Worm (Caenorhabditis elegans) whole organism, L4 larva: ENCODE data around the gene Y37A1A.4.

Source experiments
- F10B5.3 ChIP-seq: sonication (generic microtip); optimal IDR thresholded peaks from 2 replicates; lab custom pipeline; 2016; ENCODE audit warnings: mild to moderate bottlenecking, missing genetic modification characterization, missing compliant biosample characterization
- F26F4.8 ChIP-seq: fragments of 200-800 bp; sonication (Bioruptor generic); conservative IDR thresholded peaks from 2 replicates; pipeline ENCODE4 v1.3.6; 2022; ENCODE audit warnings: missing genetic modification characterization, missing compliant biosample characterization
- F49E8.2 ChIP-seq: sonication (generic microtip); optimal IDR thresholded peaks from 2 replicates; lab custom pipeline; 2016; ENCODE audit warnings: missing compliant biosample characterization, mild to moderate bottlenecking, missing genetic modification characterization, borderline replicate concordance
- aha-1 ChIP-seq: fragments of 150-350 bp; peaks from one replicate; lab custom pipeline; 2014; ENCODE audit warnings: missing biosample characterization, missing genetic modification characterization
- aly-2 ChIP-seq: sonication (generic microtip); optimal IDR thresholded peaks from 2 replicates; lab custom pipeline; 2018; ENCODE audit warnings: missing biosample characterization, missing genetic modification characterization
- ama-1 ChIP-seq: fragments of 150-350 bp; optimal IDR thresholded peaks from 2 replicates; lab custom pipeline; 2014; ENCODE audit warnings: inconsistent platforms, mixed read lengths
- ceh-20 ChIP-seq: fragments of 200-800 bp; sonication (Bioruptor generic); IDR thresholded peaks from 2 replicates; pipeline ENCODE4 v1.3.6; 2022; ENCODE audit warnings: missing genetic modification reagents, missing genetic modification characterization, missing compliant biosample characterization
- ceh-32 ChIP-seq: sonication (generic microtip); optimal IDR thresholded peaks from 2 replicates; lab custom pipeline; 2016; ENCODE audit warnings: mild to moderate bottlenecking, missing genetic modification characterization, missing compliant biosample characterization; ENCODE audit not compliant: poor library complexity
- ceh-82 ChIP-seq: sonication (generic microtip); optimal IDR thresholded peaks from 2 replicates; lab custom pipeline; 2017; ENCODE audit warnings: missing biosample characterization, missing genetic modification characterization
- cey-2 ChIP-seq: sonication (generic microtip); optimal IDR thresholded peaks from 3 replicates; lab custom pipeline; 2017; ENCODE audit warnings: missing genetic modification characterization, mild to moderate bottlenecking, missing compliant biosample characterization, antibody characterized with exemption, borderline replicate concordance; ENCODE audit not compliant: insufficient read depth
- daf-12 ChIP-seq: fragments of 150-350 bp; optimal IDR thresholded peaks from 2 replicates; lab custom pipeline; 2014; ENCODE audit warnings: missing biosample characterization, missing genetic modification reagents, missing genetic modification characterization
- daf-16 ChIP-seq, 3 experiments: sonication (generic microtip); optimal IDR thresholded peaks; 2 replicates each; lab custom pipeline; 2016 to 2017; ENCODE audit warnings: missing genetic modification characterization in 3 of 3, missing genetic modification reagents in 3 of 3, mild to moderate bottlenecking in 2 of 3, missing compliant biosample characterization in 2 of 3, missing biosample characterization in 1 of 3, moderate library complexity in 1 of 3
- duxl-1 ChIP-seq: sonication (generic microtip); optimal IDR thresholded peaks from 2 replicates; lab custom pipeline; 2016; ENCODE audit warnings: mild to moderate bottlenecking, missing genetic modification characterization, moderate library complexity, missing compliant biosample characterization; ENCODE audit not compliant: poor library complexity
- dve-1 ChIP-seq: sonication (generic microtip); optimal IDR thresholded peaks from 2 replicates; lab custom pipeline; 2017; ENCODE audit warnings: antibody characterized with exemption, mild to moderate bottlenecking, missing genetic modification characterization, missing compliant biosample characterization; ENCODE audit not compliant: insufficient read depth
- egl-27 ChIP-seq: sonication (generic microtip); optimal IDR thresholded peaks from 3 replicates; lab custom pipeline; 2017; ENCODE audit warnings: missing biosample characterization, missing genetic modification reagents, missing genetic modification characterization
- egl-43 ChIP-seq: fragments of 200-800 bp; sonication (Bioruptor generic); IDR thresholded peaks from 2 replicates; pipeline ENCODE4 v1.3.6; 2022; ENCODE audit warnings: missing genetic modification reagents, missing genetic modification characterization, missing compliant biosample characterization
- gei-8 ChIP-seq: fragments of 200-800 bp; sonication (Bioruptor generic); optimal IDR thresholded peaks from 2 replicates; lab custom pipeline; 2018; ENCODE audit warnings: mild to moderate bottlenecking, missing genetic modification characterization, missing compliant biosample characterization
- hlh-11 ChIP-seq: fragments of 200-800 bp; sonication (Bioruptor generic); optimal IDR thresholded peaks from 2 replicates; lab custom pipeline; 2018; ENCODE audit warnings: mild to moderate bottlenecking, missing genetic modification characterization, missing compliant biosample characterization
- hmg-1.1 ChIP-seq: fragments of 200-800 bp; sonication (Bioruptor generic); IDR thresholded peaks from 2 replicates; pipeline ENCODE4 v1.3.6; 2022; ENCODE audit warnings: missing genetic modification reagents, missing genetic modification characterization, missing compliant biosample characterization
- jun-1 ChIP-seq: fragments of 150-350 bp; optimal IDR thresholded peaks from 2 replicates; lab custom pipeline; 2014; ENCODE audit warnings: missing biosample characterization, missing genetic modification reagents, missing genetic modification characterization
- lim-7 ChIP-seq: fragments of 200-800 bp; sonication (Bioruptor generic); IDR thresholded peaks from 2 replicates; pipeline ENCODE4 v1.3.6; 2022; ENCODE audit warnings: missing genetic modification characterization, missing compliant biosample characterization
- lin-1 ChIP-seq: fragments of 200-800 bp; sonication (Bioruptor generic); IDR thresholded peaks from 2 replicates; pipeline ENCODE4 v1.3.6; 2022; ENCODE audit warnings: missing genetic modification reagents, missing genetic modification characterization, missing compliant biosample characterization
- lin-15B ChIP-seq: fragments of 150-350 bp; sonication (generic microtip); optimal IDR thresholded peaks from 3 replicates; lab custom pipeline; 2014; ENCODE audit warnings: missing biosample characterization, missing genetic modification characterization
- mdl-1 ChIP-seq, 2 experiments: fragments of 150-350 bp in 1 of 2; sonication (generic microtip) in 1 of 2; optimal IDR thresholded peaks; 2 replicates each; lab custom pipeline; 2014 to 2017; ENCODE audit warnings: missing biosample characterization in 2 of 2, missing genetic modification characterization in 2 of 2
- mdt-29 ChIP-seq: fragments of 200-800 bp; sonication (Bioruptor generic); IDR thresholded peaks from 2 replicates; pipeline ENCODE4 v1.3.6; 2022; ENCODE audit warnings: missing genetic modification reagents, missing genetic modification characterization, missing compliant biosample characterization
- mes-2 ChIP-seq: sonication (generic microtip); optimal IDR thresholded peaks from 2 replicates; lab custom pipeline; 2016; ENCODE audit warnings: missing genotype, mild to moderate bottlenecking, missing genetic modification characterization, missing compliant biosample characterization; ENCODE audit not compliant: poor library complexity, severe bottlenecking
- nhr-102 ChIP-seq: sonication (generic microtip); optimal IDR thresholded peaks from 2 replicates; lab custom pipeline; 2016; ENCODE audit warnings: mild to moderate bottlenecking, missing genetic modification characterization, moderate library complexity, missing compliant biosample characterization
- nhr-237 ChIP-seq: sonication (generic microtip); optimal IDR thresholded peaks from 2 replicates; lab custom pipeline; 2017; ENCODE audit warnings: missing biosample characterization, missing genetic modification characterization
- nhr-28 ChIP-seq: fragments of 150-350 bp; optimal IDR thresholded peaks from 2 replicates; lab custom pipeline; 2014; ENCODE audit warnings: missing biosample characterization, missing genetic modification characterization
- nhr-42 ChIP-seq: fragments of 200-800 bp; sonication (Bioruptor generic); IDR thresholded peaks from 2 replicates; pipeline ENCODE4 v1.3.6; 2022; ENCODE audit warnings: missing genetic modification characterization, missing compliant biosample characterization
- nhr-6 ChIP-seq: fragments of 150-350 bp; optimal IDR thresholded peaks from 2 replicates; lab custom pipeline; 2014; ENCODE audit warnings: missing biosample characterization, missing genetic modification characterization
- pha-4 ChIP-seq, 2 experiments: fragments of 150-350 bp in 1 of 2; fragments of 200-800 bp in 1 of 2; sonication (Bioruptor generic) in 1 of 2; IDR thresholded peaks in 1 of 2; optimal IDR thresholded peaks in 1 of 2; 2 replicates each; pipeline versions ENCODE4 v1.3.6 to Lab custom; 2014 to 2022; ENCODE audit warnings: missing genetic modification characterization in 2 of 2, missing genetic modification reagents in 2 of 2, missing biosample characterization in 1 of 2, missing compliant biosample characterization in 1 of 2
- php-3 ChIP-seq: fragments of 200-800 bp; sonication (Bioruptor generic); IDR thresholded peaks from 2 replicates; pipeline ENCODE4 v1.3.6; 2022; ENCODE audit warnings: missing genetic modification reagents, missing genetic modification characterization, missing compliant biosample characterization
- rbr-2 ChIP-seq: sonication (generic microtip); optimal IDR thresholded peaks from 2 replicates; lab custom pipeline; 2016; ENCODE audit warnings: missing genotype, missing genetic modification characterization, missing compliant biosample characterization
- sdz-12 ChIP-seq: fragments of 200-800 bp; sonication (Bioruptor generic); optimal IDR thresholded peaks from 2 replicates; lab custom pipeline; 2018; ENCODE audit warnings: mild to moderate bottlenecking, missing genetic modification characterization, missing compliant biosample characterization
- set-16 ChIP-seq: fragments of 200-800 bp; sonication (Bioruptor generic); IDR thresholded peaks from 2 replicates; pipeline ENCODE4 v1.3.6; 2022; ENCODE audit warnings: missing genetic modification reagents, missing genetic modification characterization, missing compliant biosample characterization
- skn-1 ChIP-seq: fragments of 150-350 bp; optimal IDR thresholded peaks from 2 replicates; lab custom pipeline; 2014; ENCODE audit warnings: missing biosample characterization, missing genetic modification characterization
- snpc-1.2 ChIP-seq: fragments of 200-800 bp; sonication (Bioruptor generic); IDR thresholded peaks from 2 replicates; pipeline ENCODE4 v1.3.6; 2022; ENCODE audit warnings: missing genetic modification reagents, missing genetic modification characterization, missing compliant biosample characterization
- snpc-4 ChIP-seq: fragments of 150-350 bp; optimal IDR thresholded peaks from 2 replicates; lab custom pipeline; 2014; ENCODE audit warnings: missing biosample characterization, missing genetic modification characterization
- spr-1 ChIP-seq: sonication (generic microtip); optimal IDR thresholded peaks from 2 replicates; lab custom pipeline; 2016; ENCODE audit warnings: mild to moderate bottlenecking, missing genetic modification characterization, missing compliant biosample characterization
- tag-97 ChIP-seq: fragments of 200-800 bp; sonication (Bioruptor generic); IDR thresholded peaks from 2 replicates; pipeline ENCODE4 v1.3.6; 2022; ENCODE audit warnings: missing genetic modification characterization, missing compliant biosample characterization
- unc-62 ChIP-seq, 3 experiments: fragments of 150-350 bp in 1 of 3; sonication (generic microtip); optimal IDR thresholded peaks in 2 of 3; peaks in 1 of 3; 1 replicate in 1 of 3; 2 replicates in 2 of 3; lab custom pipeline; 2014 to 2017; ENCODE audit warnings: missing biosample characterization in 3 of 3, missing genetic modification characterization in 3 of 3, missing genetic modification reagents in 3 of 3, missing genotype in 1 of 3
- vab-7 ChIP-seq: fragments of 200-800 bp; sonication (Bioruptor generic); IDR thresholded peaks from 2 replicates; pipeline ENCODE4 v1.3.6; 2022; ENCODE audit warnings: missing genetic modification reagents, missing genetic modification characterization, missing compliant biosample characterization
- zfp-3 ChIP-seq: fragments of 200-800 bp; sonication (Bioruptor generic); conservative IDR thresholded peaks from 2 replicates; pipeline ENCODE4 v1.3.6; 2022; ENCODE audit warnings: missing genetic modification reagents, missing genetic modification characterization, missing compliant biosample characterization

Y37A1A.4 gene

DNA sequence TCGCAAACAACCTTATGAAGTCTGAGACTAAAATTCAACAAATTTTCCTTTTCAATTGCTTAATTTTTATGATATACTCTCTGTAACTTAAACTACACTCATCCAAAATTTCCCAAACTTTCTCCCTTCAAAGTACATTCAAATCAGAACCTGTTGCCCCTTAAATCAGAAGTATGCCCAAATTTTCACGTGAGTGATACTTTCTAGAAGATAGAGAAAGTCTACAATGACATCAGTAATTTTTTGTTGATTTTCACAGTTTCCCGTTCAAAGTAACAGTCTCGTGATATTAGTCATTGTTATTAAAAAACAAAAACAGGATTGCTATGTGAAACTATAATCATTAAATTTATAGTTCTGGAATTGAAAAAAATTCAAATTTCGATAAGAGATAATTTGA, 23.3 kb upstream of the Y37A1A.4 start (continued):
- TF ChIP-seq rbr-2 (no peak), spr-1 (tag; lab: Kevin White, UChicago) (no peak)

DNA sequence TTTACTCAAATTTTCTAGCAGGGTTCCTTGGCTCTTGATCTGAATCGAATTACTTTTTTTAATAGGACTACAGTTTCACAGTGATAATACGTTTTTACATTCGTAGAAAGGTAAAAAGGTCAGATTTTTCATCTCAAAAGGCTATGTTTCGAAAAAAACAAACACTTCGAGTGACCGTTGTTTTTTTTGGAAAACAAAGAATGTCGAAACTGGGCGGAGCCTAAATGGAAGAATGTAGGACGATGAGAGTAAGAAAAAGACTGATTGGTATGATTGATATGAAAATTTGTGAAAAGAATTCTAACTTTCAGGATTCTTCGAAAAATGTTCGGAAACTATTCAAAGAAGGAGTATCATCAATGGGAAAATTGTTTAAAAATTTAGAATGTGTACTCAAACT, 21.3 kb upstream of the Y37A1A.4 start, which contains the start of gene Y37A1A.2:
Gene Y37A1A.2, minus strand, starts transcription at position 101 of the 400 bp plus-strand sequence.
- no peak for TF ChIP-seq daf-12
- TF ChIP-seq snpc-1.2 (GFP tag; lab: Robert Waterston, UW): 0 out of 2 replicates have a peak, but pooled peaks have one; percentile 21
- TF ChIP-seq aly-2 (tag; lab: Kevin White, UChicago): no peak
- no peak for TF ChIP-seq egl-27 (tag; lab: Kevin White, UChicago)
- no peak for TF ChIP-seq nhr-6
- TF ChIP-seq egl-43: no peak

DNA sequence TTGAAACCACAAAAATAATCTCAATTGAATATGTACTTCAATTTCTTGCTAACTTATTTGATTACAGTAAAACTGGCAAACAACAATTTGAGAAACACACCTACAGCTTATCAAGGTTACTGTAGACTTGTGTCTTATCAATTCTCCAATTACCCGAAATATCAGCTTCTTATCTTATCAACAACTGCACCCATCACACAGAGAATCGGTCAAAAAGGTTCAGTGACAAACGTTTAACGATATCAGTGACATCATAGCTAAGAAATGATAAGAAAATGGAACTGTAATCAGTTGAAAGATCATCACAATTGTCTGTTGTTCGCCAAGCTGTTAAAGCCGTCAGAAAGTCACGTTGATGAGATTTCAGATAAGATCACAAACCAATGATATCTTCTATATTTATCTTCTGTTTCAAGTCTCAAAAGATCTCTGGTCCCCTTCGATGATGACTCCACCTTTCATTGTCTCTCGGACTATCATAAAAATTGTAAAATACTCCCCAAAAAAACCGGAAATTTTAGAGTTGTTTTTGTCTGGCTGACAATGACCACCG, 14.9 kb upstream of the Y37A1A.4 start:
- TF ChIP-seq unc-62 (GFP tag; optimal IDR thresholded peaks at IDR 0.05 in 1 of 2; lab: Kevin White, UChicago): peak; percentile 36
- TF ChIP-seq unc-62 (tag; optimal IDR thresholded peaks at IDR 0.05; lab: Kevin White, UChicago): no peak
- TF ChIP-seq daf-16 (GFP tag; optimal IDR thresholded peaks at IDR 0.05; lab: Kevin White, UChicago): peak in 1 of 2 experiments; percentile 73
- TF ChIP-seq daf-16 (tag; optimal IDR thresholded peaks at IDR 0.05; lab: Kevin White, UChicago): peak; percentile 99
- peak; percentile 81 for TF ChIP-seq jun-1 (tag; lab: Kevin White, UChicago)
- peak; percentile 99 for TF ChIP-seq dve-1 (tag; lab: Kevin White, UChicago)
- no peak for TF ChIP-seq tag-97
- peak in 1 of 2 experiments; percentile 91 for TF ChIP-seq mdl-1 (tag; optimal IDR thresholded peaks at IDR 0.05; lab: Kevin White, UChicago)
- no peak for TF ChIP-seq vab-7
- peak; percentile 84 for TF ChIP-seq cey-2 (tag; lab: Kevin White, UChicago)
- peak; percentile 97 for TF ChIP-seq hlh-11
- no peak for TF ChIP-seq hmg-1.1 (GFP tag; lab: Robert Waterston, UW)
- peak; percentile 61 for TF ChIP-seq gei-8 (GFP tag; lab: Kevin White, UChicago)
- TF ChIP-seq egl-27 (tag; lab: Kevin White, UChicago): peak; percentile 75
- no peak for TF ChIP-seq egl-43
- no peak for TF ChIP-seq lin-15B (tag; lab: Kevin White, UChicago)
- TF ChIP-seq sdz-12: no peak
- TF ChIP-seq nhr-237 (tag; lab: Kevin White, UChicago): no peak
- TF ChIP-seq mdt-29 (GFP tag; lab: Robert Waterston, UW): 0 out of 2 replicates have a peak, but pooled peaks have one; percentile 34
- TF ChIP-seq mes-2 (tag; lab: Kevin White, UChicago): no peak
- no peak for TF ChIP-seq rbr-2
- no peak for TF ChIP-seq daf-12
- no peak for TF ChIP-seq ama-1 (lab: Kevin White, UChicago)
- TF ChIP-seq php-3 (GFP tag; lab: Robert Waterston, UW): peak; percentile 96
- TF ChIP-seq snpc-4 (tag; lab: Kevin White, UChicago): no peak
- TF ChIP-seq aha-1 (tag; lab: Kevin White, UChicago): peak; percentile 87
- 0 out of 2 replicates have a peak, but pooled peaks have one; percentile 75 for TF ChIP-seq zfp-3 (GFP tag; lab: Robert Waterston, UW)
- no peak for TF ChIP-seq set-16
- TF ChIP-seq skn-1: no peak
- no peak for TF ChIP-seq nhr-42 (GFP tag; lab: Robert Waterston, UW)
- no peak for TF ChIP-seq F26F4.8 (GFP tag; lab: Robert Waterston, UW)
- no peak for TF ChIP-seq lim-7
- peak; percentile 98 for TF ChIP-seq lin-1 (GFP tag; lab: Robert Waterston, UW)
- TF ChIP-seq F49E8.2 (tag; lab: Kevin White, UChicago): no peak
- no peak for TF ChIP-seq F10B5.3
- TF ChIP-seq ceh-82 (tag; lab: Kevin White, UChicago): no peak
- TF ChIP-seq nhr-102 (tag; lab: Kevin White, UChicago): peak; percentile 89
- TF ChIP-seq duxl-1 (tag; lab: Kevin White, UChicago): no peak
- TF ChIP-seq ceh-20 (GFP tag; lab: Robert Waterston, UW): peak; percentile 90
- peak; percentile 99 for TF ChIP-seq nhr-28 (tag; lab: Kevin White, UChicago)
- peak; percentile 68; the same call in 1 of the 2 replicates for TF ChIP-seq pha-4 (GFP tag; IDR thresholded peaks at IDR 0.05; lab: Robert Waterston, UW)
- no peak for TF ChIP-seq pha-4 (tag; optimal IDR thresholded peaks at IDR 0.05; lab: Kevin White, UChicago)
- TF ChIP-seq ceh-32 (tag; lab: Kevin White, UChicago): no peak
